Worm (Caenorhabditis elegans): ENCODE results near the gene C34D10.1.

ce11 chrX:8069293-8069692, 40.0 kb downstream of the C34D10.1 start, which contains the start of gene C18A11.1:
- TF ChIP-seq lin-35 (GFP tag; optimal IDR thresholded peaks at IDR 0.05) (no peak), ceh-40 (GFP tag; IDR thresholded peaks at IDR 0.05) (no peak), hsf-1 (GFP tag; IDR thresholded peaks at IDR 0.05) (no peak), pha-4 (tag; optimal IDR thresholded peaks at IDR 0.05) (peak; percentile 90), akir-1 (GFP tag; optimal IDR thresholded peaks at IDR 0.05) (no peak), egl-18 (GFP tag; IDR thresholded peaks at IDR 0.05) (no peak), zfh-2 (GFP tag; conservative IDR thresholded peaks at IDR 0.05) (no peak), F52B5.7 (tag; optimal IDR thresholded peaks at IDR 0.05) (no peak), bed-2 (GFP tag; IDR thresholded peaks at IDR 0.05) (no peak), Y56A3A.18 (GFP tag; IDR thresholded peaks at IDR 0.05) (no peak), athp-1 (tag; optimal IDR thresholded peaks at IDR 0.05) (no peak), K11D2.4 (GFP tag; IDR thresholded peaks at IDR 0.05) (no peak), sptf-2 (GFP tag; optimal IDR thresholded peaks at IDR 0.05) (no peak), snpc-4 (GFP tag; optimal IDR thresholded peaks at IDR 0.05) (no peak), snpc-4 (tag; optimal IDR thresholded peaks at IDR 0.05) (no peak)

Measured in whole organism, young adult.